2 fruit fly cellular contexts compared by ENCODE assay signal in the genomic region with DNA sequence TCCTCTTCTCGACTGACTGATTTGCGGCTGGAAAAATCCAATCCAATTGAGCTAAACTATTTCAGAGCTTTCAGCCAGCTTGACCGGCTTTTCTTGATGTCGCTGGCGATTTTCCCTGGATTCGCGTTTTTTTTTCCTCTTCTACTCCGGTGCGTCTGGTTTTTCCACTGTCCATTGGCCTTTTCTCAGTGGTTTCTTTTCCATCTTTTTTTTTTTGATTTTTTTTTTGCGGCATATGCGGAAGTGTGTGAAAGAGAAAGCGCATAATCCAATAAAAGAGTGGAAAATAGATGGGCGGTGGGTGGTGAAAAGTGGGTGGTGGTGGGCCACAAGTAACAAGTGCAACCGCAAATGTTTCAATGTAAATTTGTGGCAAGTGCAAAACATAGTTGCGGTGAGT.
TF ChIP-seq lines count a peak whose summit lies in the region.

No protein-coding gene starts in this region.

TF ChIP-seq in whole organism, prepupa, 60 proteins besides CTCF, POLR2A, EP300 and RAD21:
- TF ChIP-seq CG8119 (GFP tag; IDR thresholded peaks at IDR 0.05; lab: Robert Waterston, UW) (peak; percentile 66; the same call in 2 of the 3 replicates), eg (GFP tag; IDR thresholded peaks at IDR 0.05; lab: Robert Waterston, UW) (peak; percentile 72; the same call in 1 of the 3 replicates), dsx (GFP tag; optimal IDR thresholded peaks at IDR 0.05; lab: Kevin White, UChicago; ENCODE audit: poor library complexity, severe bottlenecking) (no peak), CG6276 (GFP tag; optimal IDR thresholded peaks at IDR 0.05; lab: Kevin White, UChicago) (peak; percentile 65), CG31627 (GFP tag; optimal IDR thresholded peaks at IDR 0.05; lab: Kevin White, UChicago) (no peak), Lpt (GFP tag; optimal IDR thresholded peaks at IDR 0.05; lab: Kevin White, UChicago) (peak; percentile 17), CG15336 (GFP tag; IDR thresholded peaks at IDR 0.05; lab: Robert Waterston, UW) (peak; percentile 59; the same call in 1 of the 2 replicates)
TF ChIP-seq in whole organism, prepupa: peak in this region for 5.

TF ChIP-seq in whole organism, pupa, 21 proteins besides CTCF, POLR2A, EP300 and RAD21:
- TF ChIP-seq Ets98B (GFP tag; IDR thresholded peaks at IDR 0.05; lab: Robert Waterston, UW): peak; percentile 43
- TF ChIP-seq D1 (tag; optimal IDR thresholded peaks at IDR 0.05; lab: Kevin White, UChicago): no peak
- TF ChIP-seq CG8301 (tag; optimal IDR thresholded peaks at IDR 0.05; lab: Kevin White, UChicago): peak; percentile 14
- TF ChIP-seq CG10348 (GFP tag; IDR thresholded peaks at IDR 0.05; lab: Robert Waterston, UW): no peak
- peak; percentile 20 for TF ChIP-seq CG14655 (GFP tag; optimal IDR thresholded peaks at IDR 0.05; lab: Kevin White, UChicago)
- TF ChIP-seq CG32121 (GFP tag; IDR thresholded peaks at IDR 0.05; lab: Robert Waterston, UW): peak; percentile 17; the same call in 1 of the 2 replicates
